Worm (Caenorhabditis elegans): ENCODE measurements around the gene lips-7.
A peak's percentile ranks its signal among the peaks of the same experiment; 100 is the strongest.

Gene lips-7

DNA sequence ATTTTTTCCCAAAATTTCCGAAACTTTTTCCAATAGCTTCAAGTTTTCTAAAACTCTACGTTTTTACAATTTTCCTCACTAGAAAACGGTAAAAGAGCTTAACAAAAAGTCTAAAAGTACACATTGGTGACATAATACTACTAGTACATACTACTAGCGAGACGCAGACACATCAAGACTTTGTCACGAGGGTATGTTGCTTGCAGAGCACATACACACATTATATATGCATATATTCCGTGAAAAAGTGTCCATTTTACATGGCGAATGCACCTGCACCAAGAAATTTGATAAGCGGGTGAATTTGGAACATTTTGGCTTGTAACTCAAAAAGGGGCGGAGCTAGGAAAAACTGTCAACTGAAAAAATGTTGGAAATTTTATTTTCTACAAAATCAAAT is 49.7 kb downstream of the lips-7 start (continued):
- TF ChIP-seq egl-27 (tag; optimal IDR thresholded peaks at IDR 0.05), result no peak
- no peak for TF ChIP-seq lin-39 (tag; optimal IDR thresholded peaks at IDR 0.05)
- TF ChIP-seq nhr-71 (tag; optimal IDR thresholded peaks at IDR 0.05), result peak; percentile 71
- no peak for TF ChIP-seq nhr-85 (tag)
- no peak for TF ChIP-seq alr-1 (tag; optimal IDR thresholded peaks at IDR 0.05; ENCODE audit: borderline replicate concordance)
- no peak for TF ChIP-seq snpc-4 (tag; optimal IDR thresholded peaks at IDR 0.05)
- TF ChIP-seq fkh-8 (tag; optimal IDR thresholded peaks at IDR 0.05), result peak; percentile 78
- TF ChIP-seq F16B12.6 (tag; optimal IDR thresholded peaks at IDR 0.05), result no peak
- peak; percentile 91 for TF ChIP-seq unc-86 (tag; optimal IDR thresholded peaks at IDR 0.05)
- peak; percentile 15; the same call in 1 of the 2 replicates for TF ChIP-seq isw-1 (GFP tag; IDR thresholded peaks at IDR 0.05)
- TF ChIP-seq lsy-2 (tag; optimal IDR thresholded peaks at IDR 0.05), result peak; percentile 50 to 54
- TF ChIP-seq snu-23 (GFP tag; optimal IDR thresholded peaks at IDR 0.05), result peak; percentile 34
- TF ChIP-seq nhr-11 (tag; optimal IDR thresholded peaks at IDR 0.05), result peak; percentile 6
- TF ChIP-seq nhr-19 (GFP tag; conservative IDR thresholded peaks at IDR 0.05), result peak; percentile 12; the same call in 1 of the 2 replicates
- TF ChIP-seq dsc-1 (tag; optimal IDR thresholded peaks at IDR 0.05), result peak; percentile 4
- TF ChIP-seq fos-1 (tag; optimal IDR thresholded peaks at IDR 0.05), result no peak
- peak; percentile 30 for TF ChIP-seq tbx-2 (tag; optimal IDR thresholded peaks at IDR 0.05)
- peak; percentile 51 for TF ChIP-seq mep-1 (tag; optimal IDR thresholded peaks at IDR 0.05)
- TF ChIP-seq ceh-90 (tag; optimal IDR thresholded peaks at IDR 0.05), result no peak
- TF ChIP-seq ceh-82 (tag; optimal IDR thresholded peaks at IDR 0.05), result peak in 2 of 3 experiments; percentile 4 to 36
- TF ChIP-seq dpl-1 (GFP tag; optimal IDR thresholded peaks at IDR 0.05), result peak in 2 of 3 experiments; percentile 0 to 52
- TF ChIP-seq swsn-7 (tag; optimal IDR thresholded peaks at IDR 0.05), result peak; percentile 49

DNA sequence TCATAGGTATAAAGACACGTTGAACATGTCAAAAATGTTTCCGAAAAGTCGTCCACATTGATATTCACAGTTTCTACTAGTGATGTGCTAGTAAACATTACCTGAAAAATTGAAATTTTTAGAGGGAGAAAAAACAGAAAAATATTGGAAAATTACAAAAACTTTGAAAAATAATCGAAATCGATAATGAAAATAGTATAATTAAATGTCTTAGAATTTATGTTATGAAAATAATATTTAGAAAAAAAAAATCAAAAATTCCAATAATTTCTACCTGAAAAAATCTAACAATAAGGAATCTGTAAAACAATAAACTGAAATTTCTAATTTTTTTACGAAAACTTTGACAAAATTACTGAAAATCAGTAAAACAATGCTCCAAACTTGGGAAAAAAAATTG is 50.4 kb downstream of the lips-7 start, which contains the start of gene nhl-3:
Gene nhl-3, minus strand, starts transcription at position 101 of the 400 bp plus-strand sequence.
- TF ChIP-seq zip-4 (GFP tag; optimal IDR thresholded peaks at IDR 0.05), result no peak
- no peak for TF ChIP-seq lin-15B (tag; optimal IDR thresholded peaks at IDR 0.05)
- no peak for TF ChIP-seq hlh-4 (tag; optimal IDR thresholded peaks at IDR 0.05)
- no peak for TF ChIP-seq unc-86 (tag; optimal IDR thresholded peaks at IDR 0.05)

DNA sequence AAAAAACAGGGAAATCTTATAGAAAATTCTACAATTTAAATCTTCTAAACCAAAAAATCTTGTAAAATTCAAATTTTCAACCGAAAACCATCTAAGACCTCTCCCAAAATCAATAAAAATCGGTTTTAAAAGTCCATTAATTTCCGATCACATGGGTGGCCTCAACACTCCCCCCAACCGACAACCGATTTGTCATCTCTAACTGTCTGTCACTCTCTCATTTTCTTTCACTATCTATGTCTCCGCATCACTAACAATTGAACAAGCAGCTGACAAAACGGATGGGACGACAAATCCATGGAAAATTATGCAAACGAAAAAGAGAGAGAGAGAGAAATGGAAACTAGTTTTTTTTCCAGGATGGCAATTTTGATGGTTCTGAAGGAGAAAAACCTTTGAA is 51.3 kb downstream of the lips-7 start:
- no peak for TF ChIP-seq egl-13 (tag; optimal IDR thresholded peaks at IDR 0.05)
- peak; percentile 61 to 68 for TF ChIP-seq efl-1 (optimal IDR thresholded peaks at IDR 0.05)
- TF ChIP-seq efl-1 (GFP tag; optimal IDR thresholded peaks at IDR 0.05 in 1 of 2), result peak; percentile 53 to 81
- TF ChIP-seq tbx-2 (tag; optimal IDR thresholded peaks at IDR 0.05), result peak; percentile 66
- TF ChIP-seq fkh-10 (GFP tag; optimal IDR thresholded peaks at IDR 0.05), result no peak
- peak; percentile 33 for TF ChIP-seq unc-86 (tag; optimal IDR thresholded peaks at IDR 0.05)
- TF ChIP-seq irx-1 (tag; optimal IDR thresholded peaks at IDR 0.05), result peak; percentile 45
- peak; percentile 66 to 74 for TF ChIP-seq lsy-2 (tag; optimal IDR thresholded peaks at IDR 0.05)
- no peak for TF ChIP-seq unc-130 (tag; optimal IDR thresholded peaks at IDR 0.05)
- TF ChIP-seq mep-1 (tag; optimal IDR thresholded peaks at IDR 0.05), result peak; percentile 87
- no peak for TF ChIP-seq alr-1 (tag; optimal IDR thresholded peaks at IDR 0.05; ENCODE audit: borderline replicate concordance)
- no peak for TF ChIP-seq zip-4 (GFP tag; optimal IDR thresholded peaks at IDR 0.05)
- peak in 1 of 6 experiments; percentile 25 for TF ChIP-seq elt-3 (tag; optimal IDR thresholded peaks at IDR 0.05)
- no peak for TF ChIP-seq nhr-237 (tag; optimal IDR thresholded peaks at IDR 0.05)
- no peak for TF ChIP-seq nhr-90 (tag; optimal IDR thresholded peaks at IDR 0.05; ENCODE audit: poor library complexity)
- no peak for TF ChIP-seq pax-3 (tag; optimal IDR thresholded peaks at IDR 0.05)
- TF ChIP-seq lin-14 (GFP tag; optimal IDR thresholded peaks at IDR 0.05), result peak; percentile 94
- peak; percentile 48 to 63 for TF ChIP-seq lin-35 (GFP tag; optimal IDR thresholded peaks at IDR 0.05)
- TF ChIP-seq nhr-71 (tag; optimal IDR thresholded peaks at IDR 0.05), result peak; percentile 86
- no peak for TF ChIP-seq ces-1 (GFP tag; optimal IDR thresholded peaks at IDR 0.05)
- peak; percentile 80 for TF ChIP-seq rnt-1 (tag; optimal IDR thresholded peaks at IDR 0.05)
- no peak for TF ChIP-seq tlp-1 (tag; optimal IDR thresholded peaks at IDR 0.05)
- TF ChIP-seq ets-5 (GFP tag; IDR thresholded peaks at IDR 0.05), result no peak
- TF ChIP-seq mab-9 (GFP tag; IDR thresholded peaks at IDR 0.05), result no peak
- TF ChIP-seq ceh-8 (GFP tag; optimal IDR thresholded peaks at IDR 0.05), result no peak
- no peak for TF ChIP-seq nhr-84 (tag; optimal IDR thresholded peaks at IDR 0.05)
- no peak for TF ChIP-seq egl-27 (tag; optimal IDR thresholded peaks at IDR 0.05)
- TF ChIP-seq nhr-28 (tag; optimal IDR thresholded peaks at IDR 0.05), result no peak
- TF ChIP-seq ztf-4 (tag; optimal IDR thresholded peaks at IDR 0.05), result peak; percentile 40
- peak; percentile 26 for TF ChIP-seq nhr-11 (tag; optimal IDR thresholded peaks at IDR 0.05)
- peak; percentile 76 for TF ChIP-seq skn-1 (tag; optimal IDR thresholded peaks at IDR 0.05)
- no peak for TF ChIP-seq nhr-12 (tag; optimal IDR thresholded peaks at IDR 0.05)
- TF ChIP-seq unc-30 (tag; optimal IDR thresholded peaks at IDR 0.05), result no peak
